Worm (Caenorhabditis elegans) whole organism, L4/young adult: ENCODE results near the gene R10E8.5.
"Not testable (repeated sequence)": the region's sequence is repeated elsewhere in the genome, so short reads cannot be mapped to it uniquely, and the experiment has no call there.

ENCODE experiments used
- W03F9.2 ChIP-seq: fragments of 150-350 bp; optimal IDR thresholded peaks from 2 replicates; lab custom pipeline; 2014; ENCODE audit warnings: missing biosample characterization, missing genetic modification characterization
- dao-5 ChIP-seq: sonication (generic microtip); optimal IDR thresholded peaks from 2 replicates; lab custom pipeline; 2016; ENCODE audit warnings: missing genotype, missing genetic modification characterization, moderate library complexity, missing compliant biosample characterization
- him-1 ChIP-seq: sonication (generic microtip); optimal IDR thresholded peaks from 2 replicates; lab custom pipeline; 2016; ENCODE audit warnings: missing genotype, missing genetic modification reagents, missing genetic modification characterization, missing compliant biosample characterization

Gene R10E8.5

DNA sequence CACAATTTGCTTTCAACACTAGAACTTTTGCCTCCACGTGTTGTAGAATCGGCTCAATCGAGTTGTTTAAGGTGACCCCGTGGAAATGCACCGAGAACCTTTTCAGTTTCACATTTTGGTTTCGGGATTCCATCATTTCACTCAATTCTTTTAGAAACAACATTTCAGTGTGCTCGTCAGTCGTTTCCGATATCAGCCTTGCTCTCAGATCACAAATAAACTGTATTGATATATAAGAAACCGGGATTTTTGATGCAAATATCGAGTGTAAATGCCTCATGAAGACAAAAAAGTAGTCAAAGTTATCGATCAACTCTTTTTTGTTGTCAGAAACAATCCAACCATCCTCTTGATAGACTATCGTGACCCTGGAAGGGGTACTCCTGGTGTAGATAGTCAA lies 10.9 kb downstream of the R10E8.5 start:
- no peak for TF ChIP-seq dao-5 (tag; lab: Kevin White, UChicago)
- no peak for TF ChIP-seq W03F9.2 (tag; lab: Kevin White, UChicago)
- TF ChIP-seq him-1: no peak

- TF ChIP-seq him-1 (no peak), dao-5 (tag; lab: Kevin White, UChicago) (no peak), W03F9.2 (tag; lab: Kevin White, UChicago) (no peak)
Observed at ce11 chrV:18266238-18266637, 11.7 kb downstream of the R10E8.5 start, which contains the start of gene R10E8.6. TSS of gene R10E8.6 (minus strand) at chrV:18266391.

- TF ChIP-seq him-1 (no peak), dao-5 (tag; lab: Kevin White, UChicago) (no peak), W03F9.2 (tag; lab: Kevin White, UChicago) (no peak)
Observed at ce11 chrV:18268744-18269143, 14.2 kb downstream of the R10E8.5 start, which contains the start of gene fbxa-213. TSS of gene fbxa-213 (minus strand) at chrV:18268844.

- no peak for TF ChIP-seq W03F9.2 (tag; lab: Kevin White, UChicago)
- no peak for TF ChIP-seq him-1
- TF ChIP-seq dao-5 (tag; lab: Kevin White, UChicago): no peak
Observed at ce11 chrV:18269885-18270284, 15.3 kb downstream of the R10E8.5 start, which contains the start of gene skr-6. TSS of gene skr-6 (minus strand) at chrV:18269985.

ce11 chrV:18270403-18270802 lies 15.8 kb downstream of the R10E8.5 start, which contains the start of gene Y37H2C.4:
TSS of gene Y37H2C.4 (plus strand) at chrV:18270703.
- TF ChIP-seq W03F9.2 (tag; lab: Kevin White, UChicago): no peak
- no peak for TF ChIP-seq him-1
- TF ChIP-seq dao-5 (tag; lab: Kevin White, UChicago): no peak

DNA sequence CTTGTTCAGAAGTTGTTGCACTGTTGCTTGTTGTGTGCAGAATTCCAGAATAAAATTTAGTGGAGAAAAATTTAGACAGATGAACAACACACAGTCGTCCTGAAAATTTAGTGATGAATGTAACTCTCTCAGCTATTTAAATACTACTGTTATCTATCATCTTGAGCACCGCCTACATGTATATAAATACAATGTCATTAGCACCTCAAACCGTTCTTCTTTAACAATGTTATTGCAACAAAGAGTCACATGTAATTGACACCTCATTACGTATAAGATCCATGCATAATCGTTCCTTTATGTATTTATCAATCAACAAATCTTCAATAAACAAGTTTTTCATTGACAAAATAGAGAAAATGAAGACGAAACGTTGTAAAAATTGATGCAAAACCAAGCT lies 26.2 kb downstream of the R10E8.5 start, which contains the start of gene Y51A2A.16:
Gene Y51A2A.16 (minus strand): TSS at position 101 of the 400 bp plus-strand sequence.
- TF ChIP-seq him-1 (no peak), dao-5 (tag; lab: Kevin White, UChicago) (no peak), W03F9.2 (tag; lab: Kevin White, UChicago) (no peak)

DNA sequence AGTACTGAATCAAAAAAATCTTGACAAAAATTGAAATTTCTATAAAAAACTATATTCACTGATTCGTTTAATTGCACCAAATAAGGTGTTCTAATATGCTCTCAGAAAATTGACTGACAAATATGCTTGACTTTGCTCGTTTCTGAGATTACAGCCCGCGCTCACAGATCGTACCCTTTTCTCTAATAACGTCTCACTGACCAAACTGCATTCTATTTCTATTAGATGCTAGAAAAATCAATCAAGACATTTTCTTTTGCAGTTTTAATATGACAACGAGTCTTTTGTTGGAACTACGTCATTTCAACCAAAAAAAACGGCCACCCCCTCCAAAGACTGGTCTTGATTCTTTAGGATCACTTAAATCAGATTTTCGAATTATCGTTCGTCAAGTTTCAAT lies 28.0 kb downstream of the R10E8.5 start, which contains the start of gene clec-247:
Gene clec-247 (plus strand): TSS at position 301 of the 400 bp plus-strand sequence.
- TF ChIP-seq W03F9.2 (tag; lab: Kevin White, UChicago) (no peak), dao-5 (tag; lab: Kevin White, UChicago) (no peak), him-1 (no peak)

DNA sequence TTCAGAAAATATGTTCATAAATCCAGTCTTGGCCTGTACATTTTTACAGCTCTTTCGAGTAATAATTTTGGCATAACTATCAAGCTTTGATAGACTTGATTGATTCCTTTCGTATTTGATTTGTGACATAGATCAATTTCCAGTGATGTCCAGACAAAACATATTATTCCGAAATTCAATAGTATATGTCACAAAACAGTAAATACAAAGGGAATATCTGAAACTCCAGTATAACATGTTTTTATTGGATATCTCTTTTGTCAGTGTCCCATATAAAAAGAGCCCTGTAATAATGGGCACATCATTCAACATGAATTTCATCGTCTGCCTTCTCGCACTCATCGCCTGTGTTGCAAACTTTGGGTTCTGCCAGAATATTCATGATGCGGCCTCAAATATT lies 36.1 kb downstream of the R10E8.5 start, which contains the start of gene Y51A2A.4:
Gene Y51A2A.4 (plus strand): TSS at position 301 of the 400 bp plus-strand sequence.
- TF ChIP-seq W03F9.2 (tag; lab: Kevin White, UChicago): no peak

DNA sequence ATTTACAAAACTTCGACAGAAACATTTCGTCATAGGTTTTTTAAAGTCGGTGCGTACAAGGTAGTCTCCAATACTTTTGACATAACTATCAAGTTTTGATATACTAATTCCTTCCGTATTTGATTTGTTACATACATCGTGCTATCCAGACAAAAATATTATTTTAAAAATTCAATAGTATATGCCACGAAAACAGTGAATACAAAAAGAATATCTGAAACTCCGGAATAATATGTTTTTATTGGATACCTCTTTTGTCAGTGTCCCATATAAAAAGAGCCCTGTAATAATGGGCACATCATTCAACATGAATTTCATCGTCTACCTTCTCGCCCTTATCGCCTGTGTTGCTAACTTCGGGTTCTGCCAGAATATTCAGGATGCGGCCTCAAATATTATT lies 37.7 kb downstream of the R10E8.5 start, which contains the start of gene Y51A2A.12:
Gene Y51A2A.12 (plus strand): TSS at position 301 of the 400 bp plus-strand sequence.
- TF ChIP-seq him-1: no peak
- no peak for TF ChIP-seq dao-5 (tag; lab: Kevin White, UChicago)
- no peak for TF ChIP-seq W03F9.2 (tag; lab: Kevin White, UChicago)

- no peak for TF ChIP-seq dao-5 (tag; lab: Kevin White, UChicago)
- no peak for TF ChIP-seq W03F9.2 (tag; lab: Kevin White, UChicago)
- TF ChIP-seq him-1: no peak
Observed at ce11 chrV:18298506-18298905, 43.9 kb downstream of the R10E8.5 start, which contains the start of gene Y51A2A.5. TSS of gene Y51A2A.5 (plus strand) at chrV:18298806.

- no peak for TF ChIP-seq dao-5 (tag; lab: Kevin White, UChicago)
- no peak for TF ChIP-seq him-1
- TF ChIP-seq W03F9.2 (tag; lab: Kevin White, UChicago): no peak
Observed at ce11 chrV:18299313-18299712, 44.7 kb downstream of the R10E8.5 start.

- TF ChIP-seq W03F9.2 (tag; lab: Kevin White, UChicago); him-1; dao-5 (tag; lab: Kevin White, UChicago): not testable (repeated sequence)
Observed at ce11 chrV:18302414-18302813, 47.8 kb downstream of the R10E8.5 start, which contains the start of gene Y51A2A.6. TSS of gene Y51A2A.6 (plus strand) at chrV:18302714.
